Fruit fly (Drosophila melanogaster) whole organism, embryonic: ENCODE data around the gene Prosbeta2R2.

Source experiments
- Adf1 ChIP-seq: fragments of 200-800 bp; sonication (Bioruptor generic); IDR thresholded peaks from 2 replicates; pipeline ENCODE4 v1.3.6; 2022; ENCODE audit warnings: missing biosample characterization, missing genetic modification characterization
- Antp ChIP-seq: fragments of 200-800 bp; sonication (Bioruptor generic); optimal IDR thresholded peaks from 3 replicates; lab custom pipeline; 2016; ENCODE audit warnings: missing biosample characterization, missing genetic modification characterization
- CG10147 ChIP-seq: fragments of 200-800 bp; sonication (Bioruptor generic); optimal IDR thresholded peaks from 2 replicates; lab custom pipeline; 2019; ENCODE audit warnings: missing biosample characterization, mild to moderate bottlenecking, missing genetic modification characterization, moderate library complexity
- CG10274 ChIP-seq: fragments of 200-800 bp; sonication (Bioruptor generic); optimal IDR thresholded peaks from 3 replicates; lab custom pipeline; 2017; ENCODE audit warnings: missing biosample characterization, mild to moderate bottlenecking, missing genetic modification characterization
- CG10654 ChIP-seq: fragments of 200-800 bp; sonication (Bioruptor generic); optimal IDR thresholded peaks from 2 replicates; lab custom pipeline; 2016; ENCODE audit warnings: missing biosample characterization, missing genetic modification characterization
- CG11093 ChIP-seq: fragments of 200-800 bp; sonication (Bioruptor generic); IDR thresholded peaks from 3 replicates; pipeline ENCODE4 v1.3.6; 2022; ENCODE audit warnings: missing biosample characterization, missing genetic modification characterization
- CG12299 ChIP-seq: fragments of 200-800 bp; sonication (Bioruptor generic); optimal IDR thresholded peaks from 2 replicates; lab custom pipeline; 2018; ENCODE audit warnings: missing biosample characterization, mild to moderate bottlenecking, missing genetic modification characterization
- CG14050 ChIP-seq: fragments of 200-800 bp; sonication (Bioruptor generic); IDR thresholded peaks from 3 replicates; pipeline ENCODE4 v1.3.6; 2022; ENCODE audit warnings: missing biosample characterization, missing genetic modification characterization
- CG14965 ChIP-seq: fragments of 200-800 bp; sonication (Bioruptor generic); optimal IDR thresholded peaks from 2 replicates; lab custom pipeline; 2016; ENCODE audit warnings: missing biosample characterization, missing genetic modification characterization, borderline replicate concordance
- CG1603 ChIP-seq: fragments of 200-800 bp; sonication (Bioruptor generic); optimal IDR thresholded peaks from 2 replicates; lab custom pipeline; 2019; ENCODE audit warnings: missing biosample characterization, mild to moderate bottlenecking, missing genetic modification characterization, moderate library complexity
- CG18599 ChIP-seq: fragments of 200-800 bp; sonication (Bioruptor generic); optimal IDR thresholded peaks from 3 replicates; lab custom pipeline; 2017; ENCODE audit warnings: missing biosample characterization, missing genetic modification characterization, mild to moderate bottlenecking, moderate library complexity, missing genetic modification reagents
- CG2875 ChIP-seq: fragments of 200-800 bp; sonication (Bioruptor generic); optimal IDR thresholded peaks from 2 replicates; lab custom pipeline; 2017; ENCODE audit warnings: missing biosample characterization, mild to moderate bottlenecking, missing genetic modification characterization, missing genetic modification reagents
- CG33557 ChIP-seq: fragments of 200-800 bp; sonication (Bioruptor generic); optimal IDR thresholded peaks from 2 replicates; lab custom pipeline; 2019; ENCODE audit warnings: missing biosample characterization, mild to moderate bottlenecking, missing genetic modification characterization, moderate library complexity
- CG34376 ChIP-seq: fragments of 200-800 bp; sonication (Bioruptor generic); optimal IDR thresholded peaks from 2 replicates; lab custom pipeline; 2018; ENCODE audit warnings: missing biosample characterization, mild to moderate bottlenecking, missing genetic modification characterization
- CG34422 ChIP-seq: fragments of 200-800 bp; sonication (Bioruptor generic); IDR thresholded peaks from 3 replicates; pipeline ENCODE4 v1.3.6; 2022; ENCODE audit warnings: missing biosample characterization, missing genetic modification characterization
- CG42726 ChIP-seq: fragments of 200-800 bp; sonication (Bioruptor generic); IDR thresholded peaks from 2 replicates; pipeline ENCODE4 v1.3.6; 2022; ENCODE audit warnings: missing biosample characterization, missing genetic modification characterization; ENCODE audit not compliant: partially characterized antibody
- CG43689 ChIP-seq: fragments of 200-800 bp; sonication (Bioruptor generic); IDR thresholded peaks from 2 replicates; pipeline ENCODE4 v1.3.6; 2022; ENCODE audit warnings: missing biosample characterization, missing genetic modification characterization
- CG6765 ChIP-seq: fragments of 200-800 bp; sonication (Bioruptor generic); optimal IDR thresholded peaks from 3 replicates; lab custom pipeline; 2017; ENCODE audit warnings: missing biosample characterization, mild to moderate bottlenecking, missing genetic modification characterization
- CG6813 ChIP-seq: fragments of 200-800 bp; sonication (Bioruptor generic); optimal IDR thresholded peaks from 2 replicates; lab custom pipeline; 2017; ENCODE audit warnings: missing biosample characterization, missing genetic modification characterization, mild to moderate bottlenecking, moderate library complexity, missing genetic modification reagents
- CG8944 ChIP-seq: fragments of 200-800 bp; sonication (Bioruptor generic); optimal IDR thresholded peaks from 3 replicates; lab custom pipeline; 2016; ENCODE audit warnings: missing biosample characterization, missing genetic modification characterization
- CG9215 ChIP-seq: fragments of 200-800 bp; sonication (Bioruptor generic); IDR thresholded peaks from 2 replicates; pipeline ENCODE4 v1.3.6; 2022; ENCODE audit warnings: missing biosample characterization, missing genetic modification characterization
- Camta ChIP-seq: fragments of 200-800 bp; sonication (Bioruptor generic); optimal IDR thresholded peaks from 2 replicates; lab custom pipeline; 2016; ENCODE audit warnings: missing biosample characterization, missing genetic modification characterization
- Dip3 ChIP-seq: fragments of 200-800 bp; sonication (Bioruptor generic); optimal IDR thresholded peaks from 3 replicates; lab custom pipeline; 2016; ENCODE audit warnings: missing biosample characterization, missing genetic modification characterization
- HLH54F ChIP-seq: fragments of 200-800 bp; sonication (Bioruptor generic); optimal IDR thresholded peaks from 3 replicates; lab custom pipeline; 2016; ENCODE audit warnings: missing biosample characterization, missing genetic modification characterization
- Lim3 ChIP-seq: fragments of 200-800 bp; sonication (Bioruptor generic); IDR thresholded peaks from 2 replicates; pipeline ENCODE4 v1.3.6; 2022; ENCODE audit warnings: missing biosample characterization, missing genetic modification characterization
- MTF-1 ChIP-seq: fragments of 200-800 bp; sonication (Bioruptor generic); optimal IDR thresholded peaks from 2 replicates; lab custom pipeline; 2018; ENCODE audit warnings: missing biosample characterization, mild to moderate bottlenecking, missing genetic modification characterization, borderline replicate concordance
- Myb ChIP-seq: fragments of 200-800 bp; sonication (Bioruptor generic); optimal IDR thresholded peaks from 2 replicates; lab custom pipeline; 2016; ENCODE audit warnings: missing biosample characterization, missing genetic modification characterization
- NC2β ChIP-seq: fragments of 200-800 bp; sonication (Bioruptor generic); optimal IDR thresholded peaks from 2 replicates; lab custom pipeline; 2016; ENCODE audit warnings: missing biosample characterization, missing genetic modification characterization
- Poxn ChIP-seq: fragments of 200-800 bp; sonication (Bioruptor generic); IDR thresholded peaks from 2 replicates; pipeline ENCODE4 v1.3.6; 2022; ENCODE audit warnings: missing biosample characterization, missing genetic modification characterization
- Spps ChIP-seq: fragments of 200-800 bp; sonication (Bioruptor generic); optimal IDR thresholded peaks from 2 replicates; lab custom pipeline; 2018; ENCODE audit warnings: missing biosample characterization, mild to moderate bottlenecking, missing genetic modification characterization
- Taf1 ChIP-seq: fragments of 200-800 bp; sonication (Bioruptor generic); IDR thresholded peaks from 2 replicates; pipeline ENCODE4 v1.3.6; 2022; ENCODE audit warnings: missing biosample characterization, missing genetic modification characterization
- al ChIP-seq: fragments of 200-800 bp; sonication (Bioruptor generic); IDR thresholded peaks from 2 replicates; pipeline ENCODE4 v1.3.6; 2022; ENCODE audit warnings: missing biosample characterization, missing genetic modification characterization
- ato ChIP-seq: fragments of 200-800 bp; sonication (Bioruptor generic); IDR thresholded peaks from 2 replicates; pipeline ENCODE4 v1.3.6; 2022; ENCODE audit warnings: missing biosample characterization, missing genetic modification characterization; ENCODE audit not compliant: partially characterized antibody
- bigmax ChIP-seq: fragments of 200-800 bp; sonication (Bioruptor generic); optimal IDR thresholded peaks from 2 replicates; lab custom pipeline; 2018; ENCODE audit warnings: missing biosample characterization, mild to moderate bottlenecking, missing genetic modification characterization
- bowl ChIP-seq: fragments of 200-800 bp; sonication (Bioruptor generic); IDR thresholded peaks from 2 replicates; pipeline ENCODE4 v1.3.6; 2022; ENCODE audit warnings: missing biosample characterization, missing genetic modification characterization
- cad ChIP-seq: fragments of >200 bp; optimal IDR thresholded peaks from 2 replicates; lab custom pipeline; 2017; ENCODE audit warnings: missing biosample characterization, missing genetic modification characterization
- crp ChIP-seq, 2 experiments: fragments of 200-800 bp; sonication (Bioruptor generic); optimal IDR thresholded peaks; 2 replicates in 1 of 2; 3 replicates in 1 of 2; lab custom pipeline; 2017; ENCODE audit warnings: missing biosample characterization in 2 of 2, missing genetic modification characterization in 2 of 2, mild to moderate bottlenecking in 1 of 2, moderate library complexity in 1 of 2
- ham ChIP-seq: fragments of 200-800 bp; sonication (Bioruptor generic); IDR thresholded peaks from 2 replicates; pipeline ENCODE4 v1.3.6; 2022; ENCODE audit warnings: missing biosample characterization, missing genetic modification characterization
- ind ChIP-seq: fragments of 200-800 bp; sonication (Bioruptor generic); optimal IDR thresholded peaks from 3 replicates; lab custom pipeline; 2016; ENCODE audit warnings: missing biosample characterization, missing genetic modification characterization
- klu ChIP-seq: fragments of 200-800 bp; sonication (Bioruptor generic); IDR thresholded peaks from 2 replicates; pipeline ENCODE4 v1.3.6; 2022; ENCODE audit warnings: missing biosample characterization, missing genetic modification characterization
- onecut ChIP-seq: fragments of 200-800 bp; sonication (Bioruptor generic); IDR thresholded peaks from 2 replicates; pipeline ENCODE4 v1.3.6; 2022; ENCODE audit warnings: missing biosample characterization, missing genetic modification characterization
- peb ChIP-seq: fragments of 200-800 bp; sonication (Bioruptor generic); IDR thresholded peaks from 2 replicates; pipeline ENCODE4 v1.3.6; 2022; ENCODE audit warnings: missing biosample characterization, missing genetic modification characterization
- pfk ChIP-seq: fragments of 200-800 bp; sonication (Bioruptor generic); optimal IDR thresholded peaks from 2 replicates; lab custom pipeline; 2018; ENCODE audit warnings: missing biosample characterization, mild to moderate bottlenecking, missing genetic modification characterization, moderate library complexity
- pho ChIP-seq: fragments of 200-800 bp; sonication (Bioruptor generic); optimal IDR thresholded peaks from 2 replicates; lab custom pipeline; 2016; ENCODE audit warnings: missing biosample characterization, missing genetic modification characterization
- psq ChIP-seq: fragments of 200-800 bp; sonication (Bioruptor generic); optimal IDR thresholded peaks from 2 replicates; lab custom pipeline; 2017; ENCODE audit warnings: missing biosample characterization, missing genetic modification characterization
- run ChIP-seq: fragments of 200-800 bp; sonication (Bioruptor generic); optimal IDR thresholded peaks from 3 replicates; lab custom pipeline; 2018; ENCODE audit warnings: missing biosample characterization, mild to moderate bottlenecking, missing genetic modification characterization
- salm ChIP-seq: fragments of 200-800 bp; sonication (Bioruptor generic); optimal IDR thresholded peaks from 2 replicates; lab custom pipeline; 2018; ENCODE audit warnings: missing biosample characterization, mild to moderate bottlenecking, missing genetic modification characterization
- sim ChIP-seq: fragments of 200-800 bp; sonication (Bioruptor generic); IDR thresholded peaks from 2 replicates; pipeline ENCODE4 v1.3.6; 2022; ENCODE audit warnings: missing biosample characterization, missing genetic modification characterization
- twi ChIP-seq: fragments of 200-800 bp; optimal IDR thresholded peaks from 2 replicates; lab custom pipeline; 2019; ENCODE audit warnings: missing biosample characterization, mild to moderate bottlenecking, missing genetic modification characterization, moderate library complexity
- vfl ChIP-seq: fragments of 200-800 bp; sonication (Bioruptor generic); optimal IDR thresholded peaks from 2 replicates; lab custom pipeline; 2016; ENCODE audit warnings: missing biosample characterization, missing genetic modification characterization
- vvl ChIP-seq: fragments of 200-800 bp; sonication (Bioruptor generic); IDR thresholded peaks from 2 replicates; pipeline ENCODE4 v1.3.6; 2022; ENCODE audit warnings: missing biosample characterization, missing genetic modification characterization
- wor ChIP-seq: fragments of 200-800 bp; sonication (Bioruptor generic); IDR thresholded peaks from 2 replicates; pipeline ENCODE4 v1.3.6; 2022; ENCODE audit warnings: missing biosample characterization, missing genetic modification characterization

The Prosbeta2R2 gene

dm6 chr3R:5198302-5198701, 21.0 kb downstream of the Prosbeta2R2 start (continued):
- TF ChIP-seq al (GFP tag; lab: Robert Waterston, UW) (peak; percentile 31; the same call in 1 of the 2 replicates), Spps (tag; lab: Kevin White, UChicago) (no peak), CG1603 (peak; percentile 53), CG14050 (GFP tag; lab: Robert Waterston, UW) (no peak), NC2β (peak; percentile 22), bigmax (no peak), Dip3 (GFP tag; lab: Kevin White, UChicago) (peak; percentile 62), Myb (GFP tag; lab: Kevin White, UChicago) (peak; percentile 45), CG14965 (GFP tag; lab: Kevin White, UChicago) (no peak), ind (GFP tag; lab: Kevin White, UChicago) (peak; percentile 70), twi (tag; lab: Kevin White, UChicago) (no peak), CG34376 (GFP tag; lab: Kevin White, UChicago) (no peak), peb (GFP tag; lab: Robert Waterston, UW) (no peak), Adf1 (peak; percentile 42; the same call in 1 of the 2 replicates), Antp (GFP tag; lab: Kevin White, UChicago) (peak; percentile 59), ato (GFP tag; lab: Robert Waterston, UW) (no peak), ham (GFP tag; lab: Robert Waterston, UW) (no peak), CG18599 (peak; percentile 93), Taf1 (0 out of 2 replicates have a peak, but pooled peaks have one; percentile 32), bowl (GFP tag; lab: Robert Waterston, UW) (no peak), CG34422 (GFP tag; lab: Robert Waterston, UW) (0 out of 3 replicates have a peak, but pooled peaks have one; percentile 32), Camta (GFP tag; lab: Kevin White, UChicago) (no peak), wor (GFP tag; lab: Robert Waterston, UW) (no peak), MTF-1 (GFP tag; lab: Kevin White, UChicago) (no peak), salm (no peak), cad (GFP tag; lab: Kevin White, UChicago) (no peak), vvl (GFP tag; lab: Robert Waterston, UW) (peak; percentile 61; the same call in 1 of the 2 replicates), CG12299 (tag; lab: Kevin White, UChicago) (peak; percentile 18), crp (GFP tag; optimal IDR thresholded peaks at IDR 0.05; lab: Kevin White, UChicago) (no peak), psq (GFP tag; lab: Kevin White, UChicago) (no peak), CG42726 (no peak), onecut (peak; percentile 53), CG6765 (GFP tag; lab: Kevin White, UChicago) (peak; percentile 18), CG33557 (GFP tag; lab: Kevin White, UChicago) (no peak), vfl (GFP tag; lab: Kevin White, UChicago) (peak; percentile 53), Poxn (GFP tag; lab: Robert Waterston, UW) (no peak), CG8944 (GFP tag; lab: Kevin White, UChicago) (peak; percentile 30), run (tag; lab: Kevin White, UChicago) (no peak), CG6813 (GFP tag; lab: Kevin White, UChicago) (peak; percentile 48), pfk (GFP tag; lab: Kevin White, UChicago) (no peak), HLH54F (GFP tag; lab: Kevin White, UChicago) (peak; percentile 45), klu (GFP tag; lab: Robert Waterston, UW) (peak; percentile 41; the same call in 1 of the 2 replicates), CG2875 (GFP tag; lab: Kevin White, UChicago) (no peak), pho (peak; percentile 63), CG11093 (no peak), CG10147 (GFP tag; lab: Kevin White, UChicago) (peak; percentile 59), CG10274 (GFP tag; lab: Kevin White, UChicago) (no peak), CG9215 (GFP tag; lab: Robert Waterston, UW) (no peak), CG43689 (no peak), Lim3 (GFP tag; lab: Robert Waterston, UW) (no peak), CG10654 (GFP tag; lab: Kevin White, UChicago) (peak; percentile 1), sim (GFP tag; lab: Robert Waterston, UW) (no peak)
